Worm (Caenorhabditis elegans) whole organism, L4 larva: Measurements from ENCODE around the gene ifa-3.

ENCODE experiments used
- F26F4.8 ChIP-seq: fragments of 200-800 bp; sonication (Bioruptor generic); conservative IDR thresholded peaks from 2 replicates; pipeline ENCODE4 v1.3.6; 2022; ENCODE audit warnings: missing genetic modification characterization, missing compliant biosample characterization
- F44E2.7 ChIP-seq: fragments of 200-800 bp; sonication (Bioruptor generic); IDR thresholded peaks from 2 replicates; pipeline ENCODE4 v2.1.2; 2022; ENCODE audit warnings: missing genetic modification characterization, missing compliant biosample characterization
- F49E8.2 ChIP-seq: sonication (generic microtip); optimal IDR thresholded peaks from 2 replicates; lab custom pipeline; 2016; ENCODE audit warnings: missing compliant biosample characterization, mild to moderate bottlenecking, missing genetic modification characterization, borderline replicate concordance
- R02D3.7 ChIP-seq: fragments of 150-350 bp; sonication (generic microtip); optimal IDR thresholded peaks from 3 replicates; lab custom pipeline; 2014; ENCODE audit warnings: missing biosample characterization, missing genetic modification characterization
- T26A8.4 ChIP-seq: fragments of 200-800 bp; sonication (Bioruptor generic); IDR thresholded peaks from 2 replicates; pipeline ENCODE4 v1.3.6; 2022; ENCODE audit warnings: missing genetic modification characterization, missing compliant biosample characterization
- Y105C5A.15 ChIP-seq: fragments of 200-800 bp; sonication (Bioruptor generic); IDR thresholded peaks from 2 replicates; pipeline ENCODE4 v1.3.6; 2022; ENCODE audit warnings: missing genetic modification characterization, missing compliant biosample characterization
- Y48G9A.11 ChIP-seq: fragments of 200-800 bp; sonication (Bioruptor generic); IDR thresholded peaks from 2 replicates; pipeline ENCODE4 v1.3.6; 2022; ENCODE audit warnings: missing genetic modification reagents, missing genetic modification characterization, missing compliant biosample characterization
- Y5F2A.4 ChIP-seq: fragments of 200-800 bp; sonication (Bioruptor generic); optimal IDR thresholded peaks from 2 replicates; lab custom pipeline; 2018; ENCODE audit warnings: mild to moderate bottlenecking, missing genetic modification characterization, missing compliant biosample characterization
- ZK337.2 ChIP-seq: fragments of 200-800 bp; sonication (Bioruptor generic); IDR thresholded peaks from 2 replicates; pipeline ENCODE4 v1.3.6; 2022; ENCODE audit warnings: missing genetic modification reagents, missing genetic modification characterization, missing compliant biosample characterization
- aha-1 ChIP-seq: fragments of 150-350 bp; peaks from one replicate; lab custom pipeline; 2014; ENCODE audit warnings: missing biosample characterization, missing genetic modification characterization
- ceh-20 ChIP-seq: fragments of 200-800 bp; sonication (Bioruptor generic); IDR thresholded peaks from 2 replicates; pipeline ENCODE4 v1.3.6; 2022; ENCODE audit warnings: missing genetic modification reagents, missing genetic modification characterization, missing compliant biosample characterization
- ceh-82 ChIP-seq: sonication (generic microtip); optimal IDR thresholded peaks from 2 replicates; lab custom pipeline; 2017; ENCODE audit warnings: missing biosample characterization, missing genetic modification characterization
- ctbp-1 ChIP-seq: fragments of 200-800 bp; sonication (Bioruptor generic); IDR thresholded peaks from 2 replicates; pipeline ENCODE4 v1.3.6; 2022; ENCODE audit warnings: missing genetic modification reagents, missing genetic modification characterization, missing compliant biosample characterization
- daf-16 ChIP-seq, 3 experiments: sonication (generic microtip); optimal IDR thresholded peaks; 2 replicates each; lab custom pipeline; 2016 to 2017; ENCODE audit warnings: missing genetic modification characterization in 3 of 3, missing genetic modification reagents in 3 of 3, mild to moderate bottlenecking in 2 of 3, missing compliant biosample characterization in 2 of 3, missing biosample characterization in 1 of 3, moderate library complexity in 1 of 3
- dve-1 ChIP-seq: sonication (generic microtip); optimal IDR thresholded peaks from 2 replicates; lab custom pipeline; 2017; ENCODE audit warnings: antibody characterized with exemption, mild to moderate bottlenecking, missing genetic modification characterization, missing compliant biosample characterization; ENCODE audit not compliant: insufficient read depth
- egl-27 ChIP-seq: sonication (generic microtip); optimal IDR thresholded peaks from 3 replicates; lab custom pipeline; 2017; ENCODE audit warnings: missing biosample characterization, missing genetic modification reagents, missing genetic modification characterization
- fkh-10 ChIP-seq: fragments of 150-350 bp; optimal IDR thresholded peaks from 2 replicates; lab custom pipeline; 2014; ENCODE audit warnings: missing biosample characterization, missing genetic modification reagents, missing genetic modification characterization
- gei-8 ChIP-seq: fragments of 200-800 bp; sonication (Bioruptor generic); optimal IDR thresholded peaks from 2 replicates; lab custom pipeline; 2018; ENCODE audit warnings: mild to moderate bottlenecking, missing genetic modification characterization, missing compliant biosample characterization
- hlh-11 ChIP-seq: fragments of 200-800 bp; sonication (Bioruptor generic); optimal IDR thresholded peaks from 2 replicates; lab custom pipeline; 2018; ENCODE audit warnings: mild to moderate bottlenecking, missing genetic modification characterization, missing compliant biosample characterization
- hmg-1.1 ChIP-seq: fragments of 200-800 bp; sonication (Bioruptor generic); IDR thresholded peaks from 2 replicates; pipeline ENCODE4 v1.3.6; 2022; ENCODE audit warnings: missing genetic modification reagents, missing genetic modification characterization, missing compliant biosample characterization
- jun-1 ChIP-seq: fragments of 150-350 bp; optimal IDR thresholded peaks from 2 replicates; lab custom pipeline; 2014; ENCODE audit warnings: missing biosample characterization, missing genetic modification reagents, missing genetic modification characterization
- lin-1 ChIP-seq: fragments of 200-800 bp; sonication (Bioruptor generic); IDR thresholded peaks from 2 replicates; pipeline ENCODE4 v1.3.6; 2022; ENCODE audit warnings: missing genetic modification reagents, missing genetic modification characterization, missing compliant biosample characterization
- lin-29 ChIP-seq: fragments of 200-800 bp; sonication (Bioruptor generic); IDR thresholded peaks from 2 replicates; pipeline ENCODE4 v1.3.6; 2022; ENCODE audit warnings: missing genetic modification reagents, missing genetic modification characterization, missing compliant biosample characterization
- lin-39 ChIP-seq: fragments of 150-350 bp; optimal IDR thresholded peaks from 2 replicates; lab custom pipeline; 2014; ENCODE audit warnings: missing biosample characterization, missing genetic modification reagents, missing genetic modification characterization
- lsy-2 ChIP-seq, 2 experiments: fragments of 150-350 bp in 1 of 2; sonication (generic microtip) in 1 of 2; optimal IDR thresholded peaks; 2 replicates each; lab custom pipeline; 2014 to 2017; ENCODE audit warnings: missing biosample characterization in 2 of 2, missing genetic modification characterization in 2 of 2
- madf-5 ChIP-seq, 2 experiments: fragments of 200-800 bp; sonication (Bioruptor generic); IDR thresholded peaks; 2 replicates each; pipeline ENCODE4 v1.3.6; 2022; ENCODE audit warnings: missing compliant biosample characterization in 2 of 2, missing genetic modification characterization in 2 of 2
- madf-9 ChIP-seq: fragments of 200-800 bp; sonication (Bioruptor generic); conservative IDR thresholded peaks from 2 replicates; pipeline ENCODE4 v1.3.6; 2022; ENCODE audit warnings: missing genetic modification reagents, missing genetic modification characterization, missing compliant biosample characterization
- mdt-29 ChIP-seq: fragments of 200-800 bp; sonication (Bioruptor generic); IDR thresholded peaks from 2 replicates; pipeline ENCODE4 v1.3.6; 2022; ENCODE audit warnings: missing genetic modification reagents, missing genetic modification characterization, missing compliant biosample characterization
- mes-2 ChIP-seq: sonication (generic microtip); optimal IDR thresholded peaks from 2 replicates; lab custom pipeline; 2016; ENCODE audit warnings: missing genotype, mild to moderate bottlenecking, missing genetic modification characterization, missing compliant biosample characterization; ENCODE audit not compliant: poor library complexity, severe bottlenecking
- mxl-2 ChIP-seq: fragments of 200-800 bp; sonication (Bioruptor generic); conservative IDR thresholded peaks from 2 replicates; pipeline ENCODE4 v1.3.6; 2022; ENCODE audit warnings: missing genetic modification reagents, missing genetic modification characterization, missing compliant biosample characterization
- mxl-3 ChIP-seq: fragments of 200-800 bp; sonication (Bioruptor generic); optimal IDR thresholded peaks from 2 replicates; lab custom pipeline; 2018; ENCODE audit warnings: mild to moderate bottlenecking, missing genetic modification characterization, missing compliant biosample characterization
- nhr-10 ChIP-seq: fragments of 150-350 bp; optimal IDR thresholded peaks from 2 replicates; lab custom pipeline; 2014; ENCODE audit warnings: missing biosample characterization, missing genetic modification characterization
- nhr-11 ChIP-seq: fragments of 150-350 bp; optimal IDR thresholded peaks from 2 replicates; lab custom pipeline; 2014; ENCODE audit warnings: missing biosample characterization, missing genetic modification characterization
- nhr-111 ChIP-seq: fragments of 200-800 bp; sonication (Bioruptor generic); optimal IDR thresholded peaks from 2 replicates; lab custom pipeline; 2018; ENCODE audit warnings: mild to moderate bottlenecking, missing genetic modification characterization, missing compliant biosample characterization
- nhr-28 ChIP-seq: fragments of 150-350 bp; optimal IDR thresholded peaks from 2 replicates; lab custom pipeline; 2014; ENCODE audit warnings: missing biosample characterization, missing genetic modification characterization
- nhr-48 ChIP-seq: sonication (generic microtip); optimal IDR thresholded peaks from 2 replicates; lab custom pipeline; 2016; ENCODE audit warnings: mild to moderate bottlenecking, missing genetic modification characterization, missing compliant biosample characterization
- nhr-6 ChIP-seq: fragments of 150-350 bp; optimal IDR thresholded peaks from 2 replicates; lab custom pipeline; 2014; ENCODE audit warnings: missing biosample characterization, missing genetic modification characterization
- nhr-76 ChIP-seq: fragments of 150-350 bp; optimal IDR thresholded peaks from 2 replicates; lab custom pipeline; 2014; ENCODE audit warnings: missing biosample characterization, missing genetic modification characterization
- nhr-77 ChIP-seq: fragments of 150-350 bp; optimal IDR thresholded peaks from 2 replicates; lab custom pipeline; 2014; ENCODE audit warnings: missing biosample characterization, missing genetic modification characterization
- set-16 ChIP-seq: fragments of 200-800 bp; sonication (Bioruptor generic); IDR thresholded peaks from 2 replicates; pipeline ENCODE4 v1.3.6; 2022; ENCODE audit warnings: missing genetic modification reagents, missing genetic modification characterization, missing compliant biosample characterization
- snpc-4 ChIP-seq: fragments of 150-350 bp; optimal IDR thresholded peaks from 2 replicates; lab custom pipeline; 2014; ENCODE audit warnings: missing biosample characterization, missing genetic modification characterization
- spr-1 ChIP-seq: sonication (generic microtip); optimal IDR thresholded peaks from 2 replicates; lab custom pipeline; 2016; ENCODE audit warnings: mild to moderate bottlenecking, missing genetic modification characterization, missing compliant biosample characterization
- tag-97 ChIP-seq: fragments of 200-800 bp; sonication (Bioruptor generic); IDR thresholded peaks from 2 replicates; pipeline ENCODE4 v1.3.6; 2022; ENCODE audit warnings: missing genetic modification characterization, missing compliant biosample characterization
- unc-130 ChIP-seq: sonication (generic microtip); optimal IDR thresholded peaks from 2 replicates; lab custom pipeline; 2016; ENCODE audit warnings: missing genetic modification reagents, missing genetic modification characterization, missing compliant biosample characterization
- unc-62 ChIP-seq, 3 experiments: fragments of 150-350 bp in 1 of 3; sonication (generic microtip); optimal IDR thresholded peaks in 2 of 3; peaks in 1 of 3; 1 replicate in 1 of 3; 2 replicates in 2 of 3; lab custom pipeline; 2014 to 2017; ENCODE audit warnings: missing biosample characterization in 3 of 3, missing genetic modification characterization in 3 of 3, missing genetic modification reagents in 3 of 3, missing genotype in 1 of 3
- zfp-2 ChIP-seq: sonication (generic microtip); optimal IDR thresholded peaks from 2 replicates; lab custom pipeline; 2016; ENCODE audit warnings: mild to moderate bottlenecking, missing genetic modification characterization, missing compliant biosample characterization

The ifa-3 gene

DNA sequence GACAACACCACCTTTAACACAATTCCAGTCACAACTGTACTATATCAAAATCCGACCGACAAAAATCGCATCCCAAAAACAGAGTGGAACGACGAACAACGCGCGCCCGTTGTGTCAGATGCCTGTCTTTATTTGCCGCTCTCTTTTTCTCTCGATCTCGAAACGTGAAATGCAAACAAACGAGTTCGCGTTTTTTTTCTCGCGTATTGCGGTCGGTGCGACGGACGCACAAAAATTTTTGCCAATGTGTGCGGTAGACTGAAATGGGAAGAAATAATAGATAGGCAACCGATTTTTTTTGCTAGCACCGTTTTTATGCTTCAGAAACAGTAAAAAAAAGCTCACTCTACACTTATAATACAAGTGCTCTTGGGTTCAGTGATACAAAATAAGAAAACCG lies 27.3 kb upstream of the ifa-3 start (continued):
- TF ChIP-seq unc-130 (GFP tag; lab: Kevin White, UChicago): no peak
- no peak for TF ChIP-seq daf-16 (GFP tag; optimal IDR thresholded peaks at IDR 0.05; lab: Kevin White, UChicago)
- TF ChIP-seq daf-16 (tag; optimal IDR thresholded peaks at IDR 0.05; lab: Kevin White, UChicago): no peak
- no peak for TF ChIP-seq mdt-29 (GFP tag; lab: Robert Waterston, UW)
- no peak for TF ChIP-seq set-16 (GFP tag; lab: Robert Waterston, UW)
- TF ChIP-seq mxl-3: peak; percentile 17
- no peak for TF ChIP-seq nhr-11 (tag; lab: Kevin White, UChicago)
- peak; percentile 43 for TF ChIP-seq mes-2 (tag; lab: Kevin White, UChicago)
- TF ChIP-seq lin-29 (GFP tag; lab: Robert Waterston, UW): no peak
- TF ChIP-seq dve-1 (tag; lab: Kevin White, UChicago): peak; percentile 38
- no peak for TF ChIP-seq fkh-10 (GFP tag; lab: Kevin White, UChicago)
- TF ChIP-seq nhr-76 (tag; lab: Kevin White, UChicago): no peak
- no peak for TF ChIP-seq R02D3.7 (tag; lab: Kevin White, UChicago)
- no peak for TF ChIP-seq lin-1 (GFP tag; lab: Robert Waterston, UW)
- TF ChIP-seq nhr-111 (GFP tag; lab: Kevin White, UChicago): no peak
- TF ChIP-seq madf-5 (GFP tag; IDR thresholded peaks at IDR 0.05; lab: Robert Waterston, UW): no peak
- no peak for TF ChIP-seq madf-9

DNA sequence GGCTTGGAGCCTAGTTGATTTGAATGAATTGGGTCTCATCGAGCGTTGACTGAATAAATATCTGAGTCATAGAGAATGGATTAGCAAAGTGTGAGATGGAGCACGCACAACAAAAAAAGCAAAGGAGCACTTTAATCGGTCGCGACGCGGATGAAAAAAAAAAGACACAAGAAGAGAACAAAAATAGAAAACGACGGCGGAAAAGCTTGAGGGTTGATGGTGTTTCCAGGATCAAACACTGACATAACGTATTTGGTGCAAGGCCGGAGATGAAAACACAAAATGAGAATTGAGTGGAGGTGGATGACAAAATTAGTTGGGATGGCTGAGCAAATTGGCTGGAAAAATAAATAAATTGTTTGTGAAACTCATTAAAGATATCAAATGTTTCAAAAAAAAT lies 23.1 kb upstream of the ifa-3 start, which contains the start of gene F52E10.4:
TSS of gene F52E10.4 (minus strand) at position 101 of the 400 bp plus-strand sequence.
- no peak for TF ChIP-seq F44E2.7 (GFP tag; lab: Robert Waterston, UW)
- no peak for TF ChIP-seq nhr-111 (GFP tag; lab: Kevin White, UChicago)
- TF ChIP-seq T26A8.4: no peak
- peak; percentile 82 for TF ChIP-seq aha-1 (tag; lab: Kevin White, UChicago)
- TF ChIP-seq unc-62 (GFP tag; optimal IDR thresholded peaks at IDR 0.05 in 1 of 2; lab: Kevin White, UChicago): peak in 1 of 2 experiments; percentile 14
- no peak for TF ChIP-seq unc-62 (tag; optimal IDR thresholded peaks at IDR 0.05; lab: Kevin White, UChicago)
- TF ChIP-seq mxl-2 (GFP tag; lab: Robert Waterston, UW): no peak

DNA sequence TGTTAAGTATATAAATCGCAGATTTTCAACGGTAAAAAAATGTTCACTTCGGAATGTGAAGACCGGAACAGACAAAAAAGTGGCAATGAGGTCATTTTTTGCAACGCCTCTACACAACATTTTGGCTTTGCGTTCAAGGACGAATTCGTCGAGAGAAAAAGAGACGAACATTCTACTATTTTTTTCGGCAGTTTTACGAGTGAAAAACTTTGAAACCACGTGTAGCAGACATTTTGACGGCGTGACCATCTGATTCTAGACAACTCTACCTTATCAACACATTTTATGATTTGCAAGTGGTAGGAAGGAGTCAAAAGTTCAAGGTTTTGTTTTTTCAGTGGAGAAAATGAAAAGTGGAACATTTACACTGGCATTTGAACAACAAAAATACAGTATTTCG lies 20.7 kb upstream of the ifa-3 start:
- no peak for TF ChIP-seq Y5F2A.4
- no peak for TF ChIP-seq nhr-6
- no peak for TF ChIP-seq ZK337.2 (GFP tag; lab: Robert Waterston, UW)
- no peak for TF ChIP-seq madf-5 (GFP tag; IDR thresholded peaks at IDR 0.05; lab: Robert Waterston, UW)
- no peak for TF ChIP-seq mdt-29 (GFP tag; lab: Robert Waterston, UW)
- TF ChIP-seq mes-2 (tag; lab: Kevin White, UChicago): no peak
- TF ChIP-seq Y105C5A.15: no peak
- TF ChIP-seq nhr-10 (tag; lab: Kevin White, UChicago): no peak
- no peak for TF ChIP-seq unc-62 (GFP tag; optimal IDR thresholded peaks at IDR 0.05 in 1 of 2; lab: Kevin White, UChicago)
- TF ChIP-seq unc-62 (tag; optimal IDR thresholded peaks at IDR 0.05; lab: Kevin White, UChicago): no peak
- no peak for TF ChIP-seq ctbp-1 (GFP tag; lab: Robert Waterston, UW)
- no peak for TF ChIP-seq Y48G9A.11 (GFP tag; lab: Robert Waterston, UW)
- no peak for TF ChIP-seq jun-1
- TF ChIP-seq F26F4.8: no peak
- no peak for TF ChIP-seq ceh-82 (tag; lab: Kevin White, UChicago)
- TF ChIP-seq lsy-2 (tag; optimal IDR thresholded peaks at IDR 0.05; lab: Kevin White, UChicago): peak in 1 of 2 experiments; percentile 13
- TF ChIP-seq ceh-20: no peak
- no peak for TF ChIP-seq F49E8.2
- TF ChIP-seq hmg-1.1 (GFP tag; lab: Robert Waterston, UW): no peak
- TF ChIP-seq lin-39 (tag; lab: Kevin White, UChicago): no peak
- TF ChIP-seq F44E2.7 (GFP tag; lab: Robert Waterston, UW): no peak
- no peak for TF ChIP-seq zfp-2 (tag; lab: Kevin White, UChicago)
- TF ChIP-seq nhr-77 (tag; lab: Kevin White, UChicago): no peak
- TF ChIP-seq snpc-4: no peak
- TF ChIP-seq egl-27 (tag; lab: Kevin White, UChicago): no peak
- TF ChIP-seq mxl-2 (GFP tag; lab: Robert Waterston, UW): no peak
- TF ChIP-seq tag-97 (GFP tag; lab: Robert Waterston, UW): no peak
- TF ChIP-seq gei-8: no peak
- TF ChIP-seq spr-1: no peak
- TF ChIP-seq nhr-48 (tag; lab: Kevin White, UChicago): peak; percentile 15
- peak; percentile 16 for TF ChIP-seq nhr-28 (tag; lab: Kevin White, UChicago)
- TF ChIP-seq hlh-11: peak; percentile 40
- no peak for TF ChIP-seq R02D3.7 (tag; lab: Kevin White, UChicago)
